Worm (Caenorhabditis elegans) whole organism, L3 larva: ENCODE measurements around the gene F36H5.12.
A peak's percentile ranks its signal among the peaks of the same experiment; 100 is the strongest.
"Not testable (repeated sequence)": the region's sequence is repeated elsewhere in the genome, so short reads cannot be mapped to it uniquely, and the experiment has no call there.

ENCODE experiments used
- ZK546.5 ChIP-seq: sonication (generic microtip); optimal IDR thresholded peaks from 2 replicates; lab custom pipeline; 2017; ENCODE audit warnings: missing biosample characterization, missing genetic modification characterization
- ceh-16 ChIP-seq: sonication (generic microtip); optimal IDR thresholded peaks from 2 replicates; lab custom pipeline; 2017; ENCODE audit warnings: missing biosample characterization, missing genetic modification characterization
- ceh-82 ChIP-seq: fragments of 150-350 bp; optimal IDR thresholded peaks from 2 replicates; lab custom pipeline; 2014; ENCODE audit warnings: missing biosample characterization, missing genetic modification characterization
- daf-12 ChIP-seq: fragments of 150-350 bp; optimal IDR thresholded peaks from 2 replicates; lab custom pipeline; 2014; ENCODE audit warnings: missing biosample characterization, missing genetic modification reagents, missing genetic modification characterization
- egl-27 ChIP-seq: sonication (generic microtip); optimal IDR thresholded peaks from 4 replicates; lab custom pipeline; 2017; ENCODE audit warnings: missing biosample characterization, missing genetic modification reagents, missing genetic modification characterization
- egl-5 ChIP-seq: fragments of 150-350 bp; optimal IDR thresholded peaks from 2 replicates; lab custom pipeline; 2017; ENCODE audit warnings: missing biosample characterization, missing genetic modification reagents, missing genetic modification characterization, inconsistent platforms
- elt-1 ChIP-seq: fragments of 150-350 bp; optimal IDR thresholded peaks from 2 replicates; lab custom pipeline; 2014; ENCODE audit warnings: missing biosample characterization, missing genetic modification characterization
- elt-2 ChIP-seq: sonication (generic microtip); optimal IDR thresholded peaks from 2 replicates; lab custom pipeline; 2016; ENCODE audit warnings: missing genetic modification reagents, mild to moderate bottlenecking, missing genetic modification characterization, missing compliant biosample characterization
- elt-3 ChIP-seq, 3 experiments: fragments of 150-350 bp in 1 of 3; sonication (generic microtip) in 2 of 3; optimal IDR thresholded peaks; 2 replicates in 2 of 3; 4 replicates in 1 of 3; lab custom pipeline; 2014 to 2017; ENCODE audit warnings: missing biosample characterization in 3 of 3, missing genetic modification characterization in 3 of 3
- eor-1 ChIP-seq, 2 experiments: fragments of 150-350 bp; optimal IDR thresholded peaks; 2 replicates each; lab custom pipeline; 2014 to 2018; ENCODE audit warnings: missing biosample characterization in 2 of 2, missing genetic modification characterization in 2 of 2
- fkh-2 ChIP-seq: fragments of 150-350 bp; optimal IDR thresholded peaks from 2 replicates; lab custom pipeline; 2014; ENCODE audit warnings: missing biosample characterization, missing genetic modification reagents, missing genetic modification characterization
- fos-1 ChIP-seq: fragments of 150-350 bp; optimal IDR thresholded peaks from 2 replicates; lab custom pipeline; 2014; ENCODE audit warnings: missing biosample characterization, missing genetic modification characterization
- hmg-11 ChIP-seq: sonication (generic microtip); optimal IDR thresholded peaks from 2 replicates; lab custom pipeline; 2016; ENCODE audit warnings: missing genetic modification characterization, missing compliant biosample characterization
- jun-1 ChIP-seq: fragments of 150-350 bp; optimal IDR thresholded peaks from 2 replicates; lab custom pipeline; 2014; ENCODE audit warnings: missing biosample characterization, missing genetic modification reagents, missing genetic modification characterization
- lin-15B ChIP-seq: fragments of 150-350 bp; optimal IDR thresholded peaks from 2 replicates; lab custom pipeline; 2014; ENCODE audit warnings: missing biosample characterization, missing genetic modification characterization
- mml-1 ChIP-seq: fragments of 150-350 bp; sonication (generic microtip); optimal IDR thresholded peaks from 3 replicates; lab custom pipeline; 2014; ENCODE audit warnings: missing biosample characterization, missing genetic modification characterization
- nfya-1 ChIP-seq: sonication (generic microtip); optimal IDR thresholded peaks from 2 replicates; lab custom pipeline; 2017; ENCODE audit warnings: missing genetic modification characterization, mild to moderate bottlenecking, missing compliant biosample characterization, antibody characterized with exemption, moderate library complexity; ENCODE audit not compliant: insufficient read depth
- nhr-11 ChIP-seq: fragments of 150-350 bp; optimal IDR thresholded peaks from 2 replicates; lab custom pipeline; 2014; ENCODE audit warnings: missing biosample characterization, missing genetic modification characterization
- nhr-23 ChIP-seq: fragments of 150-350 bp; optimal IDR thresholded peaks from 2 replicates; lab custom pipeline; 2014; ENCODE audit warnings: missing biosample characterization, missing genetic modification reagents, missing genetic modification characterization
- nhr-237 ChIP-seq: fragments of 150-350 bp; optimal IDR thresholded peaks from 2 replicates; lab custom pipeline; 2014; ENCODE audit warnings: missing biosample characterization, missing genetic modification characterization
- nhr-25 ChIP-seq: sonication (generic microtip); optimal IDR thresholded peaks from 2 replicates; lab custom pipeline; 2017; ENCODE audit warnings: missing biosample characterization, missing genetic modification characterization
- nhr-28 ChIP-seq: fragments of 150-350 bp; optimal IDR thresholded peaks from 2 replicates; lab custom pipeline; 2014; ENCODE audit warnings: missing biosample characterization, missing genetic modification characterization
- nhr-43 ChIP-seq: sonication (generic microtip); optimal IDR thresholded peaks from 2 replicates; lab custom pipeline; 2016; ENCODE audit warnings: mild to moderate bottlenecking, missing genetic modification characterization, missing compliant biosample characterization; ENCODE audit not compliant: poor library complexity, severe bottlenecking
- nhr-67 ChIP-seq: fragments of 150-350 bp; optimal IDR thresholded peaks from 2 replicates; lab custom pipeline; 2014; ENCODE audit warnings: missing biosample characterization, missing genetic modification characterization
- nhr-77 ChIP-seq: fragments of 150-350 bp; optimal IDR thresholded peaks from 2 replicates; lab custom pipeline; 2014; ENCODE audit warnings: missing biosample characterization, missing genetic modification characterization
- pha-4 ChIP-seq: fragments of 150-350 bp; optimal IDR thresholded peaks from 2 replicates; lab custom pipeline; 2014; ENCODE audit warnings: missing biosample characterization, missing genetic modification reagents, missing genetic modification characterization
- pqm-1 ChIP-seq: fragments of 150-350 bp; optimal IDR thresholded peaks from 2 replicates; lab custom pipeline; 2017; ENCODE audit warnings: missing biosample characterization, missing genetic modification characterization, inconsistent platforms
- sea-2 ChIP-seq: fragments of 150-350 bp; sonication (generic microtip); optimal IDR thresholded peaks from 4 replicates; lab custom pipeline; 2014; ENCODE audit warnings: missing biosample characterization, missing genetic modification reagents, missing genetic modification characterization
- snpc-4 ChIP-seq: fragments of 150-350 bp; optimal IDR thresholded peaks from 2 replicates; lab custom pipeline; 2014; ENCODE audit warnings: missing biosample characterization, missing genetic modification characterization
- tbx-2 ChIP-seq: sonication (generic microtip); optimal IDR thresholded peaks from 2 replicates; lab custom pipeline; 2016; ENCODE audit warnings: mild to moderate bottlenecking, missing genetic modification characterization, missing compliant biosample characterization
- unc-39 ChIP-seq: sonication (generic microtip); optimal IDR thresholded peaks from 4 replicates; lab custom pipeline; 2017; ENCODE audit warnings: missing biosample characterization, missing genetic modification characterization
- zag-1 ChIP-seq: fragments of 150-350 bp; optimal IDR thresholded peaks from 2 replicates; lab custom pipeline; 2014; ENCODE audit warnings: missing biosample characterization, missing genetic modification characterization
- ztf-11 ChIP-seq: fragments of 150-350 bp; optimal IDR thresholded peaks from 2 replicates; lab custom pipeline; 2014; ENCODE audit warnings: missing biosample characterization, missing genetic modification characterization
- ztf-4 ChIP-seq: fragments of 150-350 bp; optimal IDR thresholded peaks from 2 replicates; lab custom pipeline; 2014; ENCODE audit warnings: missing biosample characterization, missing genetic modification characterization

F36H5.12 gene

DNA sequence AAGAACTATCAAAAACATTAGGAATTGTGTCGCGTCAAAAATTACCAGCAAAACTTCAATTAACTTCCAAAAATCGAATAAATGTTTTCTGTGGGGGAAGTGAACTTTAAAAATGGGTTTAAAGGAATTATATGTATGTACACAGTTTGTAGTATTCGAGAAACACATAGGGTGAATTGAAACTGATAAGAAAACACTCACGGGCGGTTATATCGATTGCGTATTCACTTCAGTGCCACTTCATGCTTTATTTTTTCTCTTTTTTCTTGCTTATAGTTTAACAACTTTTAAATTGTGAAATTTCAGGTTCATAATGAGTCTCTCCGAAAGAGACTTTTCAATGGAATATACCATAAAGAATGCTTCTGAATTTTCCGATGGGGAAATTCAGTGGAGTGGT, 32.6 kb downstream of the F36H5.12 start, which contains the start of gene F36H5.14:
TSS of gene F36H5.14 (plus strand) at position 301 of the 400 bp plus-strand sequence.
- TF ChIP-seq egl-5; ZK546.5; jun-1 (tag; lab: Kevin White, UChicago): not testable (repeated sequence)
- TF ChIP-seq, all 47 proteins: peak for 0; not testable (repeated sequence) for 47

DNA sequence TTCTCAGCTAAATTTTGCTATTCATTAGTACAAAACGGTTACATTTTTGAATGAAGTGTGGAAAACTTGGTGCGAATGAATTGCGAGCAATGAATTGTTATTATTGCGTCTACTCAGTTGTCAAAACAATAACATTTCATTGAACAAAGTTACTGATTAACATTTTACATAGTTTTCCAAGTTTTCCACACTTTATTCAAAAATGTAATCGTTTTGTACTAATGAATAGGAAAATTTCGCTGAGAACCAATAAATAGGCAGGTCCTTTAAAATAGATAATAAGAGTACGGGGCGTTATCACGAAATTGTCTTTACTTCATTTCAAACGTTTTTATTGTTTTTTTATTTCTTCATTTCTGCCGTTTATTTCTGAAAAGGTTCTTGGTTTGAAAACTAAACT, 39.8 kb downstream of the F36H5.12 start, which contains the start of gene math-4:
TSS of gene math-4 (minus strand) at position 101 of the 400 bp plus-strand sequence.
- no peak for TF ChIP-seq ztf-4 (tag; lab: Kevin White, UChicago)
- TF ChIP-seq elt-2 = peak; percentile 12

DNA sequence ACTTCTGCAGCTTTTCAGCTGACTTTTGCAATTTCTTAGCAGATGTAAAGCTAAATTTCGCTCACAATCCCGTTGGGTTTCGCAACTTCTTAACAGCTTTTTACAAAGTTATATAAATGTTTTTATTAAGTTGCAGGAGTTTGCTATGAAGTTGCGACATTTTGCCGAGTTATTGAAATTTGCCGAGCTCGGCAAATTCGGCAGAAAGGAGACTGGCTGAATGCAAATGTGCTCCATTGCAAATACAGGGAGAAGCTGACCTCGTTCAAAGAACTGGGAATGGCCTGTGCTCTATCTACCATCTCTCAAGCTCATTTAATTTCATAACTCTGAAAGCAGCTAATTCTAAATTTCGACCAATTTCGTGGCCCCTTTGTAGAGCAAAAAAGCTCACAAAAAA, 42.2 kb downstream of the F36H5.12 start, which contains the start of gene C08F1.11:
TSS of gene C08F1.11 (minus strand) at position 101 of the 400 bp plus-strand sequence.
- no peak for TF ChIP-seq nhr-28 (tag; lab: Kevin White, UChicago)
- no peak for TF ChIP-seq egl-27 (tag; lab: Kevin White, UChicago)
- no peak for TF ChIP-seq zag-1 (tag; lab: Kevin White, UChicago)
- no peak for TF ChIP-seq unc-39
- no peak for TF ChIP-seq ceh-16 (tag; lab: Kevin White, UChicago)
- no peak for TF ChIP-seq nhr-77 (tag; lab: Kevin White, UChicago)
- TF ChIP-seq ceh-82 (tag; lab: Kevin White, UChicago) = no peak
- no peak for TF ChIP-seq daf-12
- TF ChIP-seq nhr-25 = no peak
- no peak for TF ChIP-seq eor-1 (tag; optimal IDR thresholded peaks at IDR 0.05; lab: Kevin White, UChicago)
- no peak for TF ChIP-seq pha-4
- TF ChIP-seq lin-15B (tag; lab: Kevin White, UChicago) = no peak
- TF ChIP-seq nhr-23 (tag; lab: Kevin White, UChicago) = no peak
- TF ChIP-seq tbx-2 (tag; lab: Kevin White, UChicago) = no peak
- TF ChIP-seq ztf-11 (tag; lab: Kevin White, UChicago) = no peak
- TF ChIP-seq nhr-43 = no peak
- TF ChIP-seq nhr-237 (tag; lab: Kevin White, UChicago) = no peak
- TF ChIP-seq nhr-67 (tag; lab: Kevin White, UChicago) = no peak

DNA sequence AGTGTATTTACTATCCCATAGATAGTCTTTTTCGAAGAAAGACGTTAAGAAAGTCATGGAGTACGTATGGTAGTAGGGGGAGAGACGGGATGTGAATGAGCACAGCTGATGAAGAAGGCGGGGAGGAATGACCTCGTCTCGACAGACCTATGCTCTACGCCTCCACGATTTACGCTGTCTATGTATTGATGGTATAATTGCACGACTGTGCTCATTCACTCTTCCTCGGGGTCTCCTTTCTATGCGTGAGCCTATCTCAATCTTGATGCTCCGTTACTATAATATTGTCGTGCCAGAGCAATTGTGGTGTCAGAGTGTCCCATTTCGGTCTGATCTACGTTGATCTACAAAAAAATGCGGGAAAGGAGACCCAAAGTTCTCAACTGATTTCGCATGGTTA, 43.6 kb downstream of the F36H5.12 start, which contains the start of gene C08F1.10:
TSS of gene C08F1.10 (minus strand) at position 101 of the 400 bp plus-strand sequence.
- TF ChIP-seq fkh-2 (tag; lab: Kevin White, UChicago) = no peak
- no peak for TF ChIP-seq snpc-4 (tag; lab: Kevin White, UChicago)
- TF ChIP-seq mml-1 = no peak
- TF ChIP-seq ceh-16 (tag; lab: Kevin White, UChicago) = no peak
- TF ChIP-seq ceh-82 (tag; lab: Kevin White, UChicago) = no peak
- TF ChIP-seq nhr-43 = no peak
- no peak for TF ChIP-seq elt-3 (tag; optimal IDR thresholded peaks at IDR 0.05; lab: Kevin White, UChicago)
- TF ChIP-seq tbx-2 (tag; lab: Kevin White, UChicago) = no peak

DNA sequence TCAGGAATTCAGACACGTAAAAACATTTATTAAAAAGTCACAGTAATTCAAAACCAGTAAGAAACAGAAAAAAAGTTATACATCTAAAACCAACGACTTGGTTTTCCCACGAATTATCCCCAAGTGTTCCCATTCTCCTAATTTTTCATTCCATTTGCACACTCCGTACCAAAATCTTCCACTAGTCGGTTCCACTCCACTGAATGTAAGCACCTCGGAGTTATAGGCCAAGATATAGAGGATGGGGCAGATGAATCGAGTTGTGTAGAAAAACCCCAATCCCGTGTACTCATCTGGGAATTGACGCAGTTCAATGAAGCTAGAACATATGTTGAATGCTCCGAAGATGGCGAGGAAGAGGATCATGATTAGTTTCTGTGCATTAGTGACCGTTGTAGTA, 44.6 kb downstream of the F36H5.12 start:
- TF ChIP-seq fos-1 = no peak
- TF ChIP-seq pha-4 = no peak
- TF ChIP-seq fkh-2 (tag; lab: Kevin White, UChicago) = no peak
- TF ChIP-seq nhr-23 (tag; lab: Kevin White, UChicago) = no peak
- no peak for TF ChIP-seq sea-2

DNA sequence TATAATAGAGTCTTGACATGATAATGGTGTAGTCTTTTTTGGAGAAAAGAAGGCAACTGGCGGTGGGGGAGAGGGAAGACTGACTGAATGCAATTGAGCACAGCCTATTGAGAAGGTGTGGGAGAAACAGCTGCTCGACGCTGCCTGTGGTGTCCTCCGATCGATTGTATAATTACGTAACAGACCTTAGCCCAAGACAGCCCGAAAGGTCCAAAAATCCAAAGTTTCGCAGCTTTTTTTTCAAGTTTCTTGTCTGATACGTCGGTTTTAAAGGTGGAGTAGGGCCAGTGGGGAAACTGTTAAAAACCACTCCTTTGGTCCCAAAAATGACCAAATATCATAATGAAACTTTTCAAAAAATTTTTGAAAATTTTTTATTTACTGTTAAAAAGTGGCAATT, 45.5 kb downstream of the F36H5.12 start, which contains the start of the genes C08F1.6 and fbxb-13:
TSS of gene C08F1.6 (minus strand) at position 101 of the 400 bp plus-strand sequence.
TSS of gene fbxb-13 (plus strand) at position 191 of the 400 bp plus-strand sequence.
- no peak for TF ChIP-seq nhr-11 (tag; lab: Kevin White, UChicago)
- no peak for TF ChIP-seq pqm-1 (tag; lab: Kevin White, UChicago)
- no peak for TF ChIP-seq daf-12
- no peak for TF ChIP-seq elt-2
- TF ChIP-seq elt-1 (tag; lab: Kevin White, UChicago) = no peak
- TF ChIP-seq hmg-11 (tag; lab: Kevin White, UChicago) = no peak
- TF ChIP-seq ztf-4 (tag; lab: Kevin White, UChicago) = no peak
- TF ChIP-seq nfya-1 (tag; lab: Kevin White, UChicago) = no peak
- TF ChIP-seq nhr-23 (tag; lab: Kevin White, UChicago) = no peak
- TF ChIP-seq nhr-77 (tag; lab: Kevin White, UChicago) = no peak
- TF ChIP-seq ceh-82 (tag; lab: Kevin White, UChicago) = no peak
- TF ChIP-seq elt-3 (tag; optimal IDR thresholded peaks at IDR 0.05; lab: Kevin White, UChicago) = no peak
- no peak for TF ChIP-seq lin-15B (tag; lab: Kevin White, UChicago)
- no peak for TF ChIP-seq ceh-16 (tag; lab: Kevin White, UChicago)
- no peak for TF ChIP-seq fos-1
- no peak for TF ChIP-seq tbx-2 (tag; lab: Kevin White, UChicago)
